Fruit fly (Drosophila melanogaster) Kc167 (cell line): ENCODE data around the gene CG8679.

Experiments used
- Myc ChIP-seq: fragments of >200 bp; optimal IDR thresholded peaks from 2 replicates; lab custom pipeline; 2017; ENCODE audit warnings: missing external identifiers
- insv ChIP-seq: fragments of >200 bp; optimal IDR thresholded peaks from 3 replicates; lab custom pipeline; 2018; ENCODE audit warnings: missing external identifiers
- psq ChIP-seq: fragments of >200 bp; optimal IDR thresholded peaks from 2 replicates; lab custom pipeline; 2017; ENCODE audit warnings: missing external identifiers
- ttk ChIP-seq: sonication (Bioruptor generic); optimal IDR thresholded peaks from 2 replicates; lab custom pipeline; 2017; ENCODE audit warnings: missing external identifiers

dm6 chr2L:21235463-21235862, 17.1 kb upstream of the CG8679 start:
- TF ChIP-seq insv (lab: Kevin White, UChicago) = no peak
- TF ChIP-seq psq (lab: Kevin White, UChicago) = no peak
- TF ChIP-seq ttk (lab: Kevin White, UChicago) = no peak
- TF ChIP-seq Myc (lab: Kevin White, UChicago) = no peak
